Fruit fly (Drosophila melanogaster) Kc167 (cell line): ENCODE measurements around the gene CG2116.

Source experiments
- Myc ChIP-seq: fragments of >200 bp; optimal IDR thresholded peaks from 2 replicates; lab custom pipeline; 2017; ENCODE audit warnings: missing external identifiers
- Sin3A ChIP-seq: fragments of >200 bp; optimal IDR thresholded peaks from 2 replicates; lab custom pipeline; 2018; ENCODE audit warnings: missing external identifiers
- h ChIP-seq: fragments of >200 bp; optimal IDR thresholded peaks from 3 replicates; lab custom pipeline; 2018; ENCODE audit warnings: missing external identifiers
- insv ChIP-seq: fragments of >200 bp; optimal IDR thresholded peaks from 3 replicates; lab custom pipeline; 2018; ENCODE audit warnings: missing external identifiers
- psq ChIP-seq: fragments of >200 bp; optimal IDR thresholded peaks from 2 replicates; lab custom pipeline; 2017; ENCODE audit warnings: missing external identifiers
- ttk ChIP-seq: sonication (Bioruptor generic); optimal IDR thresholded peaks from 2 replicates; lab custom pipeline; 2017; ENCODE audit warnings: missing external identifiers

dm6 chrX:8122834-8123233 is 6.8 kb upstream of the CG2116 start:
- no peak for TF ChIP-seq ttk (lab: Kevin White, UChicago)
- no peak for TF ChIP-seq psq (lab: Kevin White, UChicago)
- TF ChIP-seq Myc (lab: Kevin White, UChicago): no peak
- TF ChIP-seq h (lab: Kevin White, UChicago): no peak
- no peak for TF ChIP-seq Sin3A (lab: Kevin White, UChicago)
- no peak for TF ChIP-seq insv (lab: Kevin White, UChicago)
